Worm (Caenorhabditis elegans) whole organism, mixed stage, embryonic: ENCODE data around the gene F57B9.8.
A peak's percentile ranks its signal among the peaks of the same experiment; 100 is the strongest.

ENCODE experiments used
- M03D4.4 ChIP-seq: sonication (generic microtip); optimal IDR thresholded peaks from 2 replicates; lab custom pipeline; 2017; ENCODE audit warnings: mild to moderate bottlenecking, missing genetic modification characterization, missing compliant biosample characterization
- blmp-1 ChIP-seq: fragments of 150-350 bp; optimal IDR thresholded peaks from 2 replicates; lab custom pipeline; 2014; ENCODE audit warnings: missing biosample characterization, missing genetic modification characterization
- ceh-43 ChIP-seq: fragments of 200-800 bp; sonication (Bioruptor generic); optimal IDR thresholded peaks from 2 replicates; lab custom pipeline; 2018; ENCODE audit warnings: mild to moderate bottlenecking, missing genetic modification characterization, moderate library complexity, missing compliant biosample characterization
- ces-1 ChIP-seq: fragments of 150-350 bp; optimal IDR thresholded peaks from 2 replicates; lab custom pipeline; 2014; ENCODE audit warnings: missing biosample characterization, missing genetic modification reagents, missing genetic modification characterization
- elt-1 ChIP-seq: sonication (generic microtip); optimal IDR thresholded peaks from 2 replicates; lab custom pipeline; 2017; ENCODE audit warnings: missing genetic modification characterization, mild to moderate bottlenecking, missing compliant biosample characterization, antibody characterized with exemption, moderate library complexity, borderline replicate concordance; ENCODE audit not compliant: insufficient read depth
- elt-3 ChIP-seq: fragments of 150-350 bp; optimal IDR thresholded peaks from 2 replicates; lab custom pipeline; 2014; ENCODE audit warnings: missing biosample characterization, missing genetic modification characterization
- flh-1 ChIP-seq: fragments of 200-800 bp; sonication (Bioruptor generic); optimal IDR thresholded peaks from 2 replicates; lab custom pipeline; 2018; ENCODE audit warnings: mild to moderate bottlenecking, missing genetic modification characterization, moderate library complexity, missing compliant biosample characterization
- ham-2 ChIP-seq: fragments of 200-800 bp; sonication (Bioruptor generic); optimal IDR thresholded peaks from 2 replicates; lab custom pipeline; 2018; ENCODE audit warnings: mild to moderate bottlenecking, missing genetic modification characterization, missing compliant biosample characterization
- hlh-1 ChIP-seq: fragments of 150-350 bp; optimal IDR thresholded peaks from 2 replicates; lab custom pipeline; 2014; ENCODE audit warnings: missing biosample characterization, missing genetic modification reagents, missing genetic modification characterization
- lin-13 ChIP-seq: fragments of 150-350 bp; optimal IDR thresholded peaks from 2 replicates; lab custom pipeline; 2014; ENCODE audit warnings: missing biosample characterization, missing genetic modification characterization
- lin-32 ChIP-seq: fragments of 200-800 bp; sonication (Bioruptor generic); optimal IDR thresholded peaks from 2 replicates; lab custom pipeline; 2018; ENCODE audit warnings: mild to moderate bottlenecking, missing genetic modification characterization, missing compliant biosample characterization
- lsy-2 ChIP-seq: fragments of 150-350 bp; optimal IDR thresholded peaks from 2 replicates; lab custom pipeline; 2014; ENCODE audit warnings: missing biosample characterization, missing genetic modification characterization
- mab-5 ChIP-seq: fragments of 150-350 bp; optimal IDR thresholded peaks from 2 replicates; lab custom pipeline; 2014; ENCODE audit warnings: missing biosample characterization, missing genetic modification characterization
- mep-1 ChIP-seq: fragments of 150-350 bp; optimal IDR thresholded peaks from 2 replicates; lab custom pipeline; 2017; ENCODE audit warnings: missing biosample characterization, missing genetic modification reagents, missing genetic modification characterization, inconsistent platforms
- mls-2 ChIP-seq: sonication (generic microtip); optimal IDR thresholded peaks from 2 replicates; lab custom pipeline; 2016; ENCODE audit warnings: mild to moderate bottlenecking, missing genetic modification characterization, moderate library complexity, missing compliant biosample characterization
- nhr-12 ChIP-seq: fragments of 150-350 bp; optimal IDR thresholded peaks from 2 replicates; lab custom pipeline; 2014; ENCODE audit warnings: missing biosample characterization, missing genetic modification characterization
- nhr-2 ChIP-seq: fragments of 150-350 bp; optimal IDR thresholded peaks from 2 replicates; lab custom pipeline; 2014; ENCODE audit warnings: missing biosample characterization, missing genetic modification characterization
- nhr-237 ChIP-seq: fragments of 150-350 bp; optimal IDR thresholded peaks from 2 replicates; lab custom pipeline; 2014; ENCODE audit warnings: missing biosample characterization, missing genetic modification characterization
- nhr-28 ChIP-seq: fragments of 150-350 bp; optimal IDR thresholded peaks from 2 replicates; lab custom pipeline; 2014; ENCODE audit warnings: missing biosample characterization, missing genetic modification characterization
- nhr-76 ChIP-seq: sonication (generic microtip); optimal IDR thresholded peaks from 2 replicates; lab custom pipeline; 2017; ENCODE audit warnings: missing biosample characterization, missing genetic modification characterization
- pha-4 ChIP-seq: fragments of 150-350 bp; optimal IDR thresholded peaks from 2 replicates; lab custom pipeline; 2018; ENCODE audit warnings: missing biosample characterization, missing genetic modification reagents, missing genetic modification characterization
- sem-2 ChIP-seq: fragments of 200-800 bp; sonication (Bioruptor generic); optimal IDR thresholded peaks from 2 replicates; lab custom pipeline; 2018; ENCODE audit warnings: mild to moderate bottlenecking, missing genetic modification characterization, missing compliant biosample characterization
- snpc-4 ChIP-seq: fragments of 150-350 bp; optimal IDR thresholded peaks from 2 replicates; lab custom pipeline; 2014; ENCODE audit warnings: missing biosample characterization, missing genetic modification characterization
- sptf-1 ChIP-seq: sonication (generic microtip); optimal IDR thresholded peaks from 2 replicates; lab custom pipeline; 2017; ENCODE audit warnings: mild to moderate bottlenecking, missing genetic modification characterization, moderate library complexity, missing compliant biosample characterization
- tbx-8 ChIP-seq: fragments of 200-800 bp; sonication (Bioruptor generic); optimal IDR thresholded peaks from 2 replicates; lab custom pipeline; 2018; ENCODE audit warnings: mild to moderate bottlenecking, missing genetic modification characterization, moderate library complexity, missing compliant biosample characterization
- unc-120 ChIP-seq: sonication (generic microtip); optimal IDR thresholded peaks from 2 replicates; lab custom pipeline; 2017; ENCODE audit warnings: missing genetic modification characterization, missing compliant biosample characterization; ENCODE audit not compliant: poor library complexity, severe bottlenecking
- unc-39 ChIP-seq: fragments of 150-350 bp; optimal IDR thresholded peaks from 2 replicates; lab custom pipeline; 2014; ENCODE audit warnings: missing biosample characterization, missing genetic modification characterization
- unc-62 ChIP-seq: fragments of 150-350 bp; optimal IDR thresholded peaks from 2 replicates; lab custom pipeline; 2014; ENCODE audit warnings: missing biosample characterization, missing genetic modification reagents, missing genetic modification characterization
- ztf-11 ChIP-seq: fragments of 150-350 bp; optimal IDR thresholded peaks from 2 replicates; lab custom pipeline; 2014; ENCODE audit warnings: missing biosample characterization, missing genetic modification characterization

F57B9.8 gene

ce11 chrIII:6970744-6971143 lies 35.6 kb upstream of the F57B9.8 start:
- TF ChIP-seq nhr-76 (tag; lab: Kevin White, UChicago) (no peak), nhr-28 (tag; lab: Kevin White, UChicago) (no peak), M03D4.4 (tag; lab: Kevin White, UChicago) (no peak), ham-2 (GFP tag; lab: Kevin White, UChicago) (no peak), elt-1 (tag; lab: Kevin White, UChicago) (no peak), mep-1 (tag; lab: Kevin White, UChicago) (no peak), ceh-43 (GFP tag; lab: Kevin White, UChicago) (no peak), elt-3 (tag; lab: Kevin White, UChicago) (no peak), unc-62 (GFP tag; lab: Kevin White, UChicago) (no peak), mls-2 (tag; lab: Kevin White, UChicago) (no peak), pha-4 (no peak), flh-1 (GFP tag; lab: Kevin White, UChicago) (no peak)
- TF ChIP-seq, all 35 proteins: peak for 0

DNA sequence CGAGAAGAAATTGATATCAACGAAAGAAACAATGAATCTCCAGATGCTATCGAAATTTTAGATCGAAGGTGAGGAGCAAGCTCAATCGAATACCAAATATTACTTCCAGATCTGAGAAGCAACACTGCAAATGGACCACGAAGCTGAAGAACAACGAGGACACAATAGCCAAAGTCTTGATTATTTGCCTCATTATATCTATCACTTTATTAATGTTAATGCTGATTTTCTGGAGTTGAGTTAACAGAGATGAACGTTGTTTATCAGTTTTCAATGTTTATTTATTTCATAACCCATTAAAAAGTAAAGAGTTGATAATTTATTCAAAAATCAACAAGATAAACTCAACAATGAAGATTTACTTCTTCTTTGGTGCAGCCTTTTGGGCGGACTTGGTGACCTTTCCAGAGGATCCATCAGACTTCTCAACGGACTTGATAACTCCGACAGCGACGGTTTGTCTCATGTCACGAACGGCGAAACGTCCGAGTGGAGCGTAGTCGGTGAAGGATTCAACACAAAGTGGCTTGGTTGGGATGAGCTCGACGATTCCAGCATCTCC lies 34.7 kb upstream of the F57B9.8 start:
- TF ChIP-seq sptf-1 (tag; lab: Kevin White, UChicago) (no peak), nhr-28 (tag; lab: Kevin White, UChicago) (no peak), nhr-12 (tag; lab: Kevin White, UChicago) (no peak), ceh-43 (GFP tag; lab: Kevin White, UChicago) (no peak)
- TF ChIP-seq, all 35 proteins: peak for 0

DNA sequence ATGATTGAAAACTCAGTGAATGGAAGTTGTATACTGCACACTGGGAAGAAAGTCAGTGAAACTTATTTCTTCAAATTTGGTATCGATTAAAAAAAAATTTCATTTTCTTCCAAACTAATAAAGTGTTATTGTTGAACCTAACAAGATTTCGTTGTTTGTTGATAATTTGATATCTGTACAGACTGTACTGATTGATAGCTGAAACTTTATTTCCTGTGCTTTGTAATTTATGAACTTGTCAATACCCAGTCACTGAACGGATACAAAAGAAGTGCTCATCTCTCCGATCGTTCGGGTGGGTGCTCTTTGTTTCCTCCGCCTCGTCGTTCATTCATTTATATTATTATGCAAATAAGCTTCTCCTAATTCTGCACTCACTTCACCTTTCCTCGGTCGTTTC lies 34.0 kb upstream of the F57B9.8 start, which contains the start of gene F31E3.12:
Gene F31E3.12 (plus strand): TSS at position 301 of the 400 bp plus-strand sequence.
- TF ChIP-seq nhr-237 (tag; lab: Kevin White, UChicago) (no peak), hlh-1 (tag; lab: Kevin White, UChicago) (no peak), M03D4.4 (tag; lab: Kevin White, UChicago) (no peak), unc-39 (tag; lab: Kevin White, UChicago) (no peak), mep-1 (tag; lab: Kevin White, UChicago) (no peak), lin-13 (tag; lab: Kevin White, UChicago) (no peak), nhr-28 (tag; lab: Kevin White, UChicago) (no peak), ces-1 (no peak), mls-2 (tag; lab: Kevin White, UChicago) (no peak)

ce11 chrIII:6968655-6969054 lies 33.5 kb upstream of the F57B9.8 start:
- no peak for TF ChIP-seq mep-1 (tag; lab: Kevin White, UChicago)
- TF ChIP-seq tbx-8 (GFP tag; lab: Kevin White, UChicago): no peak
- TF ChIP-seq M03D4.4 (tag; lab: Kevin White, UChicago): no peak
- TF ChIP-seq ceh-43 (GFP tag; lab: Kevin White, UChicago): no peak
- no peak for TF ChIP-seq nhr-237 (tag; lab: Kevin White, UChicago)
- TF ChIP-seq flh-1 (GFP tag; lab: Kevin White, UChicago): no peak
- no peak for TF ChIP-seq nhr-76 (tag; lab: Kevin White, UChicago)
- TF ChIP-seq elt-3 (tag; lab: Kevin White, UChicago): no peak
- no peak for TF ChIP-seq lin-13 (tag; lab: Kevin White, UChicago)
- TF ChIP-seq unc-62 (GFP tag; lab: Kevin White, UChicago): no peak
- TF ChIP-seq lin-32 (GFP tag; lab: Kevin White, UChicago): no peak

DNA sequence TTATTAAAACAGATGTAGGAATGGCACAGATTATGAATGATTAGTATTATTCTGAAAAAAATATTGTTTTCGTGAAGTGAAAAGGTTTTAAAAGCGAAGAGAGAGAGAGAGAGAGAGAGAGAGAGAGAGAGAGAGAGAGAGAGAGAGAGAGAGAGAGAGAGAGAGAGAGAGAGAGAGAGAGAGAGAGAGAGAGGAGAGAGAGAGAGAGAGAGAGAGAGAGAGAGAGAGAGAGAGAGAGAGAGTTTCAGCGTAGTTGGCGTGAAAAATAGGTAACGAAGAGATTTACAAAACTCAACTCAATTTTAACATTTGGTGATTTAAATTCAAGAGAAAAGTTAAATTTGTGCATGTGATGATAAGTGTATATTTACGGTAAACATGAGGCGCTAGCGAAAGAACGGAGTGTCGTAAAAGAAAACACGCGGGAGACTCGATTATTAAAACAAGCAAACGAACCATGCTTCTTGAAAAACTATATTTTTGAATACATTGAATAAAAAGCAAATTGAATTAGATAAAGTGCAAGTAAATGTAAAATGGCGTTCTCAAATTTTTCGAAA lies 33.0 kb upstream of the F57B9.8 start, which contains the start of gene panl-2:
Gene panl-2 (minus strand): TSS at position 51 of the 560 bp plus-strand sequence.
- peak; percentile 34 for TF ChIP-seq ces-1
- TF ChIP-seq lsy-2 (tag; lab: Kevin White, UChicago): peak; percentile 65
- TF ChIP-seq nhr-2: no peak
- TF ChIP-seq lin-13 (tag; lab: Kevin White, UChicago): no peak
- no peak for TF ChIP-seq mab-5
- peak; percentile 32 for TF ChIP-seq nhr-237 (tag; lab: Kevin White, UChicago)
- TF ChIP-seq, all 35 proteins: peak for 3

- peak; percentile 7 for TF ChIP-seq unc-62 (GFP tag; lab: Kevin White, UChicago)
- no peak for TF ChIP-seq lin-13 (tag; lab: Kevin White, UChicago)
- no peak for TF ChIP-seq nhr-237 (tag; lab: Kevin White, UChicago)
- TF ChIP-seq hlh-1 (tag; lab: Kevin White, UChicago): no peak
- TF ChIP-seq lsy-2 (tag; lab: Kevin White, UChicago): peak; percentile 12
- TF ChIP-seq unc-120 (tag; lab: Kevin White, UChicago): no peak
- no peak for TF ChIP-seq blmp-1
- TF ChIP-seq snpc-4: no peak
- no peak for TF ChIP-seq sem-2 (GFP tag; lab: Kevin White, UChicago)
- no peak for TF ChIP-seq nhr-12 (tag; lab: Kevin White, UChicago)
- peak; percentile 44 for TF ChIP-seq elt-3 (tag; lab: Kevin White, UChicago)
- TF ChIP-seq M03D4.4 (tag; lab: Kevin White, UChicago): no peak
- TF ChIP-seq ztf-11 (tag; lab: Kevin White, UChicago): no peak
- TF ChIP-seq flh-1 (GFP tag; lab: Kevin White, UChicago): no peak
Measured at ce11 chrIII:6961937-6962504, 26.9 kb upstream of the F57B9.8 start, which contains the start of the genes rpn-6.1 and F57B9.1. rpn-6.1 (minus strand) TSS chrIII:6962001. F57B9.1 (plus strand) TSS chrIII:6962090.
